Fruit fly (Drosophila melanogaster): ENCODE data around the gene Pbp95.

Pbp95 gene

dm6 chr3R:8027203-8027688 lies 13.7 kb downstream of the Pbp95 start (continued):
- TF ChIP-seq ewg (GFP tag; optimal IDR thresholded peaks at IDR 0.05) (peak; percentile 69), corto (GFP tag; optimal IDR thresholded peaks at IDR 0.05) (peak; percentile 29), CG17912 (GFP tag; optimal IDR thresholded peaks at IDR 0.05) (peak; percentile 35), Drgx (GFP tag; IDR thresholded peaks at IDR 0.05) (peak; percentile 65), Taf1 (GFP tag; IDR thresholded peaks at IDR 0.05) (no peak), stwl (tag; optimal IDR thresholded peaks at IDR 0.05) (no peak), Jarid2 (GFP tag; optimal IDR thresholded peaks at IDR 0.05) (peak; percentile 27), CG11085 (GFP tag; IDR thresholded peaks at IDR 0.05) (no peak; the same call in 1 of the 2 replicates), lbe (GFP tag; optimal IDR thresholded peaks at IDR 0.05) (peak; percentile 46), dati (GFP tag; IDR thresholded peaks at IDR 0.05) (no peak), fd102C (GFP tag; optimal IDR thresholded peaks at IDR 0.05) (no peak), CG15269 (tag; optimal IDR thresholded peaks at IDR 0.05) (peak; percentile 93), Dp (GFP tag; optimal IDR thresholded peaks at IDR 0.05) (peak; percentile 11), dm (GFP tag; optimal IDR thresholded peaks at IDR 0.05) (no peak), Abd-B (GFP tag; optimal IDR thresholded peaks at IDR 0.05) (peak; percentile 74), cg (GFP tag; optimal IDR thresholded peaks at IDR 0.05) (no peak), Deaf1 (tag; optimal IDR thresholded peaks at IDR 0.05) (no peak), CG11456 (GFP tag; IDR thresholded peaks at IDR 0.05) (0 out of 3 replicates have a peak, but pooled peaks have one; percentile 67), toy (GFP tag; IDR thresholded peaks at IDR 0.05) (no peak), CG15073 (GFP tag; optimal IDR thresholded peaks at IDR 0.05) (peak; percentile 33), Nf-YB (GFP tag; optimal IDR thresholded peaks at IDR 0.05) (peak; percentile 84), sug (tag; optimal IDR thresholded peaks at IDR 0.05) (no peak), CG10431 (GFP tag; optimal IDR thresholded peaks at IDR 0.05) (peak; percentile 85), Bgb (GFP tag; IDR thresholded peaks at IDR 0.05; ENCODE audit: partially characterized antibody) (no peak), Doc2 (GFP tag; IDR thresholded peaks at IDR 0.05) (no peak), vnd (GFP tag; IDR thresholded peaks at IDR 0.05; ENCODE audit: partially characterized antibody) (no peak), slou (GFP tag; optimal IDR thresholded peaks at IDR 0.05) (peak; percentile 29), D19B (GFP tag; optimal IDR thresholded peaks at IDR 0.05) (peak; percentile 19), Meics (GFP tag; optimal IDR thresholded peaks at IDR 0.05) (peak; percentile 91), peb (GFP tag; IDR thresholded peaks at IDR 0.05) (no peak), D19A (tag; optimal IDR thresholded peaks at IDR 0.05) (peak; percentile 100), crc (GFP tag; optimal IDR thresholded peaks at IDR 0.05) (no peak), HmgD (GFP tag; optimal IDR thresholded peaks at IDR 0.05) (no peak), Chrac-16 (GFP tag; optimal IDR thresholded peaks at IDR 0.05) (peak; percentile 78), odd (GFP tag; optimal IDR thresholded peaks at IDR 0.05) (peak; percentile 93), CG30431 (GFP tag; optimal IDR thresholded peaks at IDR 0.05) (peak; percentile 80), Ssrp (tag; optimal IDR thresholded peaks at IDR 0.05) (peak; percentile 93), CG13624 (GFP tag; optimal IDR thresholded peaks at IDR 0.05) (no peak), Hr78 (GFP tag; optimal IDR thresholded peaks at IDR 0.05) (peak in 1 of 2 experiments; percentile 76), CG4360 (GFP tag; IDR thresholded peaks at IDR 0.05) (0 out of 2 replicates have a peak, but pooled peaks have one; percentile 23), bab2 (GFP tag; optimal IDR thresholded peaks at IDR 0.05) (peak; percentile 6), Xbp1 (GFP tag; optimal IDR thresholded peaks at IDR 0.05) (peak; percentile 86), ac (GFP tag; optimal IDR thresholded peaks at IDR 0.05) (no peak), CG17186 (GFP tag; optimal IDR thresholded peaks at IDR 0.05) (no peak), CG6272 (GFP tag; IDR thresholded peaks at IDR 0.05) (no peak), CG18262 (tag; optimal IDR thresholded peaks at IDR 0.05) (peak; percentile 91), abd-A (tag; optimal IDR thresholded peaks at IDR 0.05) (no peak), CG5180 (GFP tag; optimal IDR thresholded peaks at IDR 0.05) (peak; percentile 40), CG7372 (GFP tag; IDR thresholded peaks at IDR 0.05) (peak; percentile 57; the same call in 1 of the 2 replicates), CG4617 (GFP tag; optimal IDR thresholded peaks at IDR 0.05; ENCODE audit: borderline replicate concordance) (peak; percentile 67)

Data from whole organism, embryonic.